Worm (Caenorhabditis elegans): ENCODE measurements around the gene C05E11.3.

- TF ChIP-seq aly-2 (tag; optimal IDR thresholded peaks at IDR 0.05) (no peak), skn-1 (tag; optimal IDR thresholded peaks at IDR 0.05) (no peak), T26A8.4 (GFP tag; IDR thresholded peaks at IDR 0.05) (no peak), ztf-11 (tag; optimal IDR thresholded peaks at IDR 0.05) (no peak)
These were observed 27.8 kb downstream of the C05E11.3 start, which contains the start of gene spat-3 for ce11 chrX:4605828-4606227.

Measured in whole organism, L4 larva.